Fruit fly (Drosophila melanogaster): ENCODE measurements around the gene Sgs7.
A peak's percentile ranks its signal among the peaks of the same experiment; 100 is the strongest.

Gene Sgs7

dm6 chr3L:11554796-11555195 is 45.1 kb downstream of the Sgs7 start (continued):
- TF ChIP-seq z (GFP tag; IDR thresholded peaks at IDR 0.05) (no peak), E2f2 (GFP tag; IDR thresholded peaks at IDR 0.05) (no peak), NFAT (GFP tag; IDR thresholded peaks at IDR 0.05) (no peak; the same call in 1 of the 2 replicates), CG3407 (GFP tag; optimal IDR thresholded peaks at IDR 0.05) (no peak), CG10565 (GFP tag; optimal IDR thresholded peaks at IDR 0.05) (no peak), HLH4C (GFP tag; IDR thresholded peaks at IDR 0.05; ENCODE audit: partially characterized antibody) (0 out of 3 replicates have a peak, but pooled peaks have one; percentile 32), oc (tag; optimal IDR thresholded peaks at IDR 0.05) (no peak), CG17359 (tag; optimal IDR thresholded peaks at IDR 0.05) (no peak), Sry-δ (GFP tag; optimal IDR thresholded peaks at IDR 0.05) (no peak), cas (GFP tag; IDR thresholded peaks at IDR 0.05) (no peak), wek (GFP tag; optimal IDR thresholded peaks at IDR 0.05) (no peak), lbe (GFP tag; optimal IDR thresholded peaks at IDR 0.05) (no peak), CG2199 (GFP tag; IDR thresholded peaks at IDR 0.05) (0 out of 3 replicates have a peak, but pooled peaks have one; percentile 25), zen2 (GFP tag; IDR thresholded peaks at IDR 0.05; ENCODE audit: partially characterized antibody) (no peak), CG10959 (GFP tag; IDR thresholded peaks at IDR 0.05) (no peak), CTCF (GFP tag; optimal IDR thresholded peaks at IDR 0.05) (no peak), Neu2 (GFP tag; optimal IDR thresholded peaks at IDR 0.05; ENCODE audit: borderline replicate concordance) (peak; percentile 75), pros (GFP tag; optimal IDR thresholded peaks at IDR 0.05) (peak; percentile 20), CG8388 (GFP tag; optimal IDR thresholded peaks at IDR 0.05) (peak; percentile 76), CG15514 (GFP tag; optimal IDR thresholded peaks at IDR 0.05) (no peak), Ada2b (GFP tag; IDR thresholded peaks at IDR 0.05) (no peak), Ets65A (GFP tag) (no peak)

- TF ChIP-seq Sry-δ (GFP tag; optimal IDR thresholded peaks at IDR 0.05) = peak; percentile 18
- no peak for TF ChIP-seq jigr1 (GFP tag; IDR thresholded peaks at IDR 0.05)
- no peak for TF ChIP-seq sna (GFP tag; IDR thresholded peaks at IDR 0.05; ENCODE audit: partially characterized antibody)
- TF ChIP-seq CG1647 (GFP tag; optimal IDR thresholded peaks at IDR 0.05) = peak; percentile 15
- no peak for TF ChIP-seq Awh (GFP tag; IDR thresholded peaks at IDR 0.05)
- peak; percentile 49 for TF ChIP-seq CG6854 (GFP tag; optimal IDR thresholded peaks at IDR 0.05)
- TF ChIP-seq CG17359 (tag; optimal IDR thresholded peaks at IDR 0.05) = peak; percentile 82
- TF ChIP-seq CG11247 (GFP tag; IDR thresholded peaks at IDR 0.05) = no peak
- TF ChIP-seq Elba2 (GFP tag; optimal IDR thresholded peaks at IDR 0.05) = no peak
- TF ChIP-seq CG6689 (GFP tag; IDR thresholded peaks at IDR 0.05) = peak; percentile 46; the same call in 1 of the 2 replicates
- no peak for TF ChIP-seq HmgD (GFP tag; optimal IDR thresholded peaks at IDR 0.05)
- TF ChIP-seq eve (GFP tag; optimal IDR thresholded peaks at IDR 0.05) = peak in 1 of 2 experiments; percentile 58
- no peak for TF ChIP-seq lov (optimal IDR thresholded peaks at IDR 0.05)
- peak; percentile 38; the same call in 1 of the 3 replicates for TF ChIP-seq lov (GFP tag; IDR thresholded peaks at IDR 0.05)
- TF ChIP-seq tio (GFP tag; optimal IDR thresholded peaks at IDR 0.05) = peak; percentile 67
- TF ChIP-seq Dll (GFP tag; IDR thresholded peaks at IDR 0.05; ENCODE audit: partially characterized antibody) = no peak
- no peak for TF ChIP-seq slou (GFP tag; optimal IDR thresholded peaks at IDR 0.05)
- no peak for TF ChIP-seq BEAF-32 (GFP tag; optimal IDR thresholded peaks at IDR 0.05)
- no peak for TF ChIP-seq pfk (GFP tag; optimal IDR thresholded peaks at IDR 0.05)
- TF ChIP-seq nau (GFP tag; optimal IDR thresholded peaks at IDR 0.05) = peak; percentile 4
- no peak for TF ChIP-seq grn (GFP tag; optimal IDR thresholded peaks at IDR 0.05)
- TF ChIP-seq ac (GFP tag; optimal IDR thresholded peaks at IDR 0.05) = no peak
- no peak for TF ChIP-seq chm (GFP tag; IDR thresholded peaks at IDR 0.05)
- no peak; the same call in 1 of the 3 replicates for TF ChIP-seq croc (GFP tag; conservative IDR thresholded peaks at IDR 0.05)
- no peak for TF ChIP-seq Dp (GFP tag; optimal IDR thresholded peaks at IDR 0.05)
- peak; percentile 84 for TF ChIP-seq CG15601 (tag; optimal IDR thresholded peaks at IDR 0.05)
- TF ChIP-seq CG2678 (tag; optimal IDR thresholded peaks at IDR 0.05) = peak; percentile 91
- peak; percentile 62 for TF ChIP-seq CG12942 (GFP tag; optimal IDR thresholded peaks at IDR 0.05)
- TF ChIP-seq Dad (GFP tag; optimal IDR thresholded peaks at IDR 0.05) = no peak
- TF ChIP-seq Doc2 (GFP tag; IDR thresholded peaks at IDR 0.05) = no peak
These were observed 46.2 kb downstream of the Sgs7 start for dm6 chr3L:11555662-11556460.
